Worm (Caenorhabditis elegans): ENCODE data around the gene dyrb-1.

Gene dyrb-1

DNA sequence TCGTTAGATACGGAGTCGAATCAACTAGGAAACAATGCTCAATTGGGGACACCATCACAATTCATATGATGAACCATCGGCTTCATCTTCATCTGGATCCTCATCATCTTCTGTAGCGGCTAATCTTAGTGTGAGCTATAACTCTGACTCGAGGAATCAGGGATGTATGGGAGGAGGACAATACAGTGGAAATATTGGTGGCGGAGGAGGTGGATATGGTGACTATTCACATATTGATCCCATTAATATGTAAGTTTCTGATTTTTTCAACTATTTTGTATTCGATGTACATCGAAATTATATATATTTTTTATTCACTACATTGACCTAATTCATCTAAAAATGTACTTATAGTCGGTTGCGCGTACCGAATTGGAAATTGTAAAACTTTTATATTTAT is 20.4 kb upstream of the dyrb-1 start:
- TF ChIP-seq pes-1 (GFP tag; IDR thresholded peaks at IDR 0.05) (no peak), ama-1 (optimal IDR thresholded peaks at IDR 0.05) (no peak), B0310.2 (tag; optimal IDR thresholded peaks at IDR 0.05) (no peak), ets-7 (tag; optimal IDR thresholded peaks at IDR 0.05) (no peak), hmbx-1 (tag; optimal IDR thresholded peaks at IDR 0.05) (no peak), hnd-1 (tag; optimal IDR thresholded peaks at IDR 0.05) (no peak), ceh-36 (tag; optimal IDR thresholded peaks at IDR 0.05) (no peak), sea-1 (GFP tag; conservative IDR thresholded peaks at IDR 0.05) (no peak), flt-1 (GFP tag; IDR thresholded peaks at IDR 0.05) (no peak), ceh-13 (GFP tag; optimal IDR thresholded peaks at IDR 0.05) (no peak), tbx-37 (GFP tag; conservative IDR thresholded peaks at IDR 0.05) (no peak), scrt-1 (GFP tag; IDR thresholded peaks at IDR 0.05) (no peak), hmg-4 (GFP tag; optimal IDR thresholded peaks at IDR 0.05) (no peak)

DNA sequence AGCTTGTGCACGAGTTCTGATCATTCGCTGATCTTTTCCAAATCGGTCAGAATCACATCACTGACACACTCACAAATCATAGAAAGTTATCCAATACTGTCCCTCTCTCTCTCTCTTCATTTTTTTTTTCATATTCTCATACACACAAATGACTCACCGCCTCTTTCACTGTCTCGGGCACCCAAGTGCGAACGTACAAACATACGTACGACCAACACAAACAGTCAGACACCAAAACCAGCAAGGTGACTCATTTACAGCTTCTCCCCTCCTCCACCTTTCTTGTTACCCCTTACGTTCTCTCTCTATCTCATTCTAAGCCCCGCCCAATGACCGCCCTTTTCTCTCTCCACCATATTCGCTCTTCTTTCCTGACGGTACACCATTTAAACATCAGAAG is 20.0 kb upstream of the dyrb-1 start:
- no peak for TF ChIP-seq hmbx-1 (tag; optimal IDR thresholded peaks at IDR 0.05)
- no peak for TF ChIP-seq scrt-1 (GFP tag; IDR thresholded peaks at IDR 0.05)
- no peak for TF ChIP-seq pes-1 (GFP tag; IDR thresholded peaks at IDR 0.05)

DNA sequence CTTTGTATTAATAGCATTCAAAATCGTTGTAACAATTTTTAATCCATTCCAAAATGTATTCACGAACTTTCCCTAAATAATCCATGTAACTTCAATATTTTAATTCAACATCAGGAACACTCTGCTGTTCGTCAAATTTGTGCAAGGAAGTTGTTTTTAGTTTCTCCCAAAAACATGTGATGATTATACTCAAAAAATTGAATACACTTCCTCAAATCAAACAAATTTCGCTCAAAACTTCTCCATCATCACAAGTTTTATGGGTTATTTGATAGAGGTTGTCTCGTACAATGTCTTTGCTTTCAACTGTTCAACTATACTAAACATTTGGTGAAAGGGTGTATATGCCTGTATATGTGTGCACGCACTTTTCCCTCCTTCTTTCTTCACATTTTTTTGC is 18.1 kb upstream of the dyrb-1 start:
- TF ChIP-seq B0310.2 (tag; optimal IDR thresholded peaks at IDR 0.05) (no peak), aly-1 (tag; optimal IDR thresholded peaks at IDR 0.05) (no peak), ceh-36 (tag; optimal IDR thresholded peaks at IDR 0.05) (no peak), pes-1 (GFP tag; IDR thresholded peaks at IDR 0.05) (no peak), flt-1 (GFP tag; IDR thresholded peaks at IDR 0.05) (no peak), ets-7 (tag; optimal IDR thresholded peaks at IDR 0.05) (no peak), tra-4 (tag; optimal IDR thresholded peaks at IDR 0.05) (no peak), sea-1 (GFP tag; conservative IDR thresholded peaks at IDR 0.05) (no peak), ceh-13 (GFP tag; optimal IDR thresholded peaks at IDR 0.05) (no peak), ama-1 (optimal IDR thresholded peaks at IDR 0.05) (no peak), tbx-11 (GFP tag; IDR thresholded peaks at IDR 0.05) (no peak), scrt-1 (GFP tag; IDR thresholded peaks at IDR 0.05) (no peak)

DNA sequence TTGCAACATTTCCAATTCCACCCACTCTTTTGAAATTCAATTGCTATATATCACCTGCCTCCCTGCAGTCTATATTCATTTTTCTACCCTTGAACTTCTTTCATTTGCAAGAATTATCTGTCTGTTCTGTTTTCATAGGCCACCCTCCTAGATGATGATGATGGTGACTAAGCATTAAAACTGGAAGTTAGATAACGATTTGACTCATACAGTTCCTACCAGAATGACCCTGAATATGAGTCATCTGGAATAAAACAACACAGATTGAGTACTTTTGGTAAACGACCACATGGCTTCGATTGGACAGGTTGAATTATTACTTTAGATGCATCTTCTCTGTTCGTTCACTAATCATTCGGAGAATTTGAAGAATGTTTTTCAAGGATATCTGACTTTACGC is 17.4 kb upstream of the dyrb-1 start:
- TF ChIP-seq ama-1 (optimal IDR thresholded peaks at IDR 0.05), result no peak
- no peak for TF ChIP-seq B0310.2 (tag; optimal IDR thresholded peaks at IDR 0.05)
- TF ChIP-seq hmg-4 (GFP tag; optimal IDR thresholded peaks at IDR 0.05), result no peak
- TF ChIP-seq ceh-13 (GFP tag; optimal IDR thresholded peaks at IDR 0.05), result no peak
- TF ChIP-seq flt-1 (GFP tag; IDR thresholded peaks at IDR 0.05), result no peak
- no peak for TF ChIP-seq scrt-1 (GFP tag; IDR thresholded peaks at IDR 0.05)
- TF ChIP-seq F13C5.2 (tag; optimal IDR thresholded peaks at IDR 0.05), result no peak
- TF ChIP-seq tbx-11 (GFP tag; IDR thresholded peaks at IDR 0.05), result no peak

DNA sequence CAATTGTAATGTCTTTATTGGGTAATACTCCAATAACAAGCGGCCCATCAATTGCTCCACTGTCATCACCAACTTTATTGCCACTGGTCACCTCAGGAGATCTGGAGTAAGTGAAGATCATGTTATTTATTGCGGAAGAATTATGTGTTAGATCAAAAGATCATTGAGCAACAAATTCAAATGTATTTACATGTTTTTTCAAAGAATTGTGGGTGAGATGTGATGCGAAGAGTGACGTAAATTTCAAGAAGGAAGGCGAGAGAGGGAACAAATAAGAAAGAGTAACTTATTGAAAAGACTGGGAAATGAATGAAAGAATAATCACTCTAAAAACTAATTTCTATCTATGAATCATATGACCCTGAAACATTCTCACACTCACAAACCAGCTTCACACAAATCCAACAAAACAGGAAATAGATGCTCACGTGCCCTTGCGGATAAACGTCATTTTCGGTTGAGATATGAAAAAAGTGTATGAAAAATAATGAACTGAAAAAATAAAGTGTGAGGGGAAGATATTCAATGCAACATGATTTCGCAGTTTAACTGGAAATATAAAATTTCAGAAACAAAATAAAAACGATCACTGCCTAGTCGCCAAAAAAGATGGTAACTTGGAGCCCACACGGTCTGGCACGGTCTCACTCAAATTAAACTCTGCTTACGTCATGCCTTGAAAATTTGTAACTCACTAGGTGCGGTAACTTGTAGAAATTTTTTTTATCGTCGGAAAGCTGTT is 14.0 kb upstream of the dyrb-1 start:
- TF ChIP-seq B0310.2 (tag; optimal IDR thresholded peaks at IDR 0.05) (no peak), sea-1 (GFP tag; conservative IDR thresholded peaks at IDR 0.05) (no peak), scrt-1 (GFP tag; IDR thresholded peaks at IDR 0.05) (no peak), ama-1 (optimal IDR thresholded peaks at IDR 0.05) (no peak), pes-1 (GFP tag; IDR thresholded peaks at IDR 0.05) (no peak), F13C5.2 (tag; optimal IDR thresholded peaks at IDR 0.05) (no peak), ceh-13 (GFP tag; optimal IDR thresholded peaks at IDR 0.05) (no peak), hmg-4 (GFP tag; optimal IDR thresholded peaks at IDR 0.05) (no peak), tbx-37 (GFP tag; conservative IDR thresholded peaks at IDR 0.05) (no peak), flt-1 (GFP tag; IDR thresholded peaks at IDR 0.05) (no peak)

DNA sequence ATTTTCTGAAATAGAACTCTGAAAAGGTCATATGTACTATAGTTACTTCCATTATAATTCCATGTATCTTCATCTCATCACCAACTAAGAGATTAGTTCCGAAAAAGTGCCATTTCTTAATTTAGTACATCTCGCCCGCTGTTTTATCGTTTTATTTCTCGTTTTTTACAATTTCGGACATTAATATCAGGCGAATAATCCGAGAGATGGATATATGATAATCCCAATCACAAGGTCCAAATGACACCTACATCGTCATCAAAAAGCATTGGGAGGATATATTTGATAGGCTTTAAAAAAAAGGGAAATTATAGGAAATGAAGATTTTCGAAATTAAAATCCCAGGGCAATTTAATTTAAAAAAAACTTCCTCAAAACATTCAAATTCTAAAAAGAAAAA is 13.4 kb upstream of the dyrb-1 start:
- TF ChIP-seq B0310.2 (tag; optimal IDR thresholded peaks at IDR 0.05) (no peak), ets-7 (tag; optimal IDR thresholded peaks at IDR 0.05) (no peak), hmg-4 (GFP tag; optimal IDR thresholded peaks at IDR 0.05) (no peak), ama-1 (optimal IDR thresholded peaks at IDR 0.05) (no peak), F13C5.2 (tag; optimal IDR thresholded peaks at IDR 0.05) (no peak), ceh-13 (GFP tag; optimal IDR thresholded peaks at IDR 0.05) (no peak), tbx-11 (GFP tag; IDR thresholded peaks at IDR 0.05) (no peak), hnd-1 (tag; optimal IDR thresholded peaks at IDR 0.05) (no peak), flt-1 (GFP tag; IDR thresholded peaks at IDR 0.05) (no peak), pes-1 (GFP tag; IDR thresholded peaks at IDR 0.05) (no peak), hmbx-1 (tag; optimal IDR thresholded peaks at IDR 0.05) (no peak)

DNA sequence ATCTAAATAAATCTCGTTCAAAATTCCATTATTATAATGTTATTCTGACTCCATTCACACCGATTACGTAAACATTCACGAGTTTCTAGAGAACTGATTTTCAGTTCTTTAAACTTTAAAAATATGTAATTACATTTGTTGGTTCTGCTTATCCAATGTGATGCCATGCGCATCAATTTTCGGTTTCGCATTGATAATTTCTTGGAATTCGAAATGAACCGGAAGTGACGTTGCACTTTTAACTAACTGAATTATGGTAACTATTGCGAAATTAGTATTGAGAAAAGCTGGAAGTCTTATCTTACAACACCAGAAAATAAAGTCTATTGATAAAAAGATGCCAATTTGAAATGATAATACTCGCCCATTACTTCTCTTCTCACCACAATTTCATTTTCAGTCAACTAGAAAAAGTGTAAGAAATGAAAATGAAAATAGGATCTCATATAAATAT is 10.9 kb upstream of the dyrb-1 start:
- no peak for TF ChIP-seq scrt-1 (GFP tag; IDR thresholded peaks at IDR 0.05)
- no peak for TF ChIP-seq hnd-1 (tag; optimal IDR thresholded peaks at IDR 0.05)
- no peak for TF ChIP-seq ets-7 (tag; optimal IDR thresholded peaks at IDR 0.05)
- TF ChIP-seq ceh-13 (GFP tag; optimal IDR thresholded peaks at IDR 0.05), result no peak
- TF ChIP-seq B0310.2 (tag; optimal IDR thresholded peaks at IDR 0.05), result no peak
- no peak for TF ChIP-seq F13C5.2 (tag; optimal IDR thresholded peaks at IDR 0.05)
- TF ChIP-seq tbx-37 (GFP tag; conservative IDR thresholded peaks at IDR 0.05), result no peak
- no peak for TF ChIP-seq ama-1 (optimal IDR thresholded peaks at IDR 0.05)
- no peak for TF ChIP-seq tbx-11 (GFP tag; IDR thresholded peaks at IDR 0.05)
- no peak for TF ChIP-seq hmbx-1 (tag; optimal IDR thresholded peaks at IDR 0.05)
- TF ChIP-seq hmg-4 (GFP tag; optimal IDR thresholded peaks at IDR 0.05), result no peak
- no peak for TF ChIP-seq pes-1 (GFP tag; IDR thresholded peaks at IDR 0.05)
- TF ChIP-seq tra-4 (tag; optimal IDR thresholded peaks at IDR 0.05), result no peak
- TF ChIP-seq sea-1 (GFP tag; conservative IDR thresholded peaks at IDR 0.05), result no peak
- no peak for TF ChIP-seq ceh-36 (tag; optimal IDR thresholded peaks at IDR 0.05)

DNA sequence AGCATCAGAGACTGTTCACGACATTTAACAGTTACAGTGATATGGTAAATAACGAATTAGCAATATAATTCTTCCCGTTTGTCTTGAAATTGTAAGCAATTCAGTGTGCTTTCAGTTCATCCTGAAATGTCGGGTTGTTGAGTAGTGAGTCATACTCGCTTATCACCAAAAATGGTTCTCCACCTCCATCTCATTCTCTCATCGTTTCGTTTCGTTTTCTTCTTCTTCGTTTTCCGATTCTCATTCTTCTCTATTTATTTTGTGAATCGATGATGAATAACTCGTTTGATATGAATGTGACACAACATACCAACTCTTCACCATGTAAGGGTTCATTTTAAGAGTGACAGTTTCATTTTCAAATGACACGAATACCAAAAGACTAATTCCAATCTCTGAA is 9.5 kb upstream of the dyrb-1 start:
- TF ChIP-seq scrt-1 (GFP tag; IDR thresholded peaks at IDR 0.05) (no peak), aly-1 (tag; optimal IDR thresholded peaks at IDR 0.05) (no peak), B0310.2 (tag; optimal IDR thresholded peaks at IDR 0.05) (no peak), ceh-36 (tag; optimal IDR thresholded peaks at IDR 0.05) (no peak), hmg-4 (GFP tag; optimal IDR thresholded peaks at IDR 0.05) (no peak), ama-1 (optimal IDR thresholded peaks at IDR 0.05) (no peak), tbx-37 (GFP tag; conservative IDR thresholded peaks at IDR 0.05) (no peak), hnd-1 (tag; optimal IDR thresholded peaks at IDR 0.05) (no peak), F13C5.2 (tag; optimal IDR thresholded peaks at IDR 0.05) (no peak), tbx-11 (GFP tag; IDR thresholded peaks at IDR 0.05) (no peak)
